Worm (Caenorhabditis elegans): ENCODE measurements around the gene srh-138.

ce11 chrV:16470916-16471315 lies at the start of gene srh-138:
- no peak for TF ChIP-seq unc-62 (GFP tag; optimal IDR thresholded peaks at IDR 0.05)
- TF ChIP-seq fkh-10 (GFP tag; optimal IDR thresholded peaks at IDR 0.05): no peak
- no peak for TF ChIP-seq sptf-1 (tag; optimal IDR thresholded peaks at IDR 0.05)
- no peak for TF ChIP-seq nhr-84 (tag; optimal IDR thresholded peaks at IDR 0.05)
